Worm (Caenorhabditis elegans): ENCODE measurements around the gene mec-14.

Gene mec-14

DNA sequence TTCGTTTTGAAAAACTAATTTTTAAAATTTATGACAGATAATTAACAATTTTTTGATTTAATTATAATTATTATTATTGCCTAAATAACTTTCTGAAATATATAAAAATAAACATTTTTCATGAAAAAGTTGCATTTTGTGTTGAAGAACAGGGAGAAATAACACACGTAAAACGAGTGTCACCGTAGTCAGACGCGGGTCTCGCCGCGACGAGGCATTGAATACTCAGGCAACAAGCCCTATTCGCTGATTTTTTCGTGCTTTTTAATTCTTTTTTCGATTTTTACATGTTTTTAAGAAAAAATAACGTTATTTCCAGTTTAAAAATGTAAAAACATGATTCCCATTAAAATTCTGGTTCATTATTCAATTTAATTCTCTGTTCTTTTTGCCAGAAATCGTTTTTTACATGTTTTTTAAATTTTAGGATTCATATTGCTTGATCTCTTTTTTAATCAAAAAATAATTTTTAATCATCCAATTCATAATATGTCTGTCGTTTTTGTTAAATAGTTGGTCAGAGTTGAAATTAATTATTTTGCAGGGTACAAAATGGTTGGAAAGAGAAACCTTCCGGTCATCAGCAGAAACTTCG is 15.2 kb upstream of the mec-14 start, which contains the start of gene rpl-6 (continued):
- peak; percentile 81 to 90 (median 86) for TF ChIP-seq ceh-82 (tag; optimal IDR thresholded peaks at IDR 0.05)
- peak; percentile 83 for TF ChIP-seq skn-1 (tag; optimal IDR thresholded peaks at IDR 0.05)
- no peak for TF ChIP-seq unc-30 (tag; optimal IDR thresholded peaks at IDR 0.05)
- no peak for TF ChIP-seq unc-98 (GFP tag; IDR thresholded peaks at IDR 0.05)
- no peak for TF ChIP-seq nhr-76 (tag; optimal IDR thresholded peaks at IDR 0.05)
- TF ChIP-seq ets-5 (GFP tag; IDR thresholded peaks at IDR 0.05) = no peak
- peak; percentile 76 for TF ChIP-seq lir-3 (tag; optimal IDR thresholded peaks at IDR 0.05; ENCODE audit: poor library complexity)
- peak; percentile 81 for TF ChIP-seq jun-1 (tag; optimal IDR thresholded peaks at IDR 0.05)
- TF ChIP-seq fkh-8 (tag; optimal IDR thresholded peaks at IDR 0.05) = peak; percentile 85
- TF ChIP-seq fos-1 (tag; optimal IDR thresholded peaks at IDR 0.05) = peak; percentile 80
- peak; percentile 91 for TF ChIP-seq xbp-1 (tag; optimal IDR thresholded peaks at IDR 0.05)
- no peak for TF ChIP-seq unc-62 (GFP tag; optimal IDR thresholded peaks at IDR 0.05)
- TF ChIP-seq snu-23 (GFP tag; optimal IDR thresholded peaks at IDR 0.05) = peak; percentile 92
- TF ChIP-seq egl-27 (tag; optimal IDR thresholded peaks at IDR 0.05) = peak; percentile 63 to 87
- peak; percentile 85 for TF ChIP-seq lin-15B (tag; optimal IDR thresholded peaks at IDR 0.05)
- peak; percentile 20 for TF ChIP-seq sox-4 (tag; optimal IDR thresholded peaks at IDR 0.05)
- peak; percentile 81 for TF ChIP-seq dsc-1 (tag; optimal IDR thresholded peaks at IDR 0.05)
- peak; percentile 67 for TF ChIP-seq irx-1 (tag; optimal IDR thresholded peaks at IDR 0.05)
- TF ChIP-seq isw-1 (GFP tag; IDR thresholded peaks at IDR 0.05) = peak; percentile 90
- TF ChIP-seq ceh-63 (GFP tag; optimal IDR thresholded peaks at IDR 0.05) = no peak
- TF ChIP-seq hpl-2 (GFP tag; optimal IDR thresholded peaks at IDR 0.05) = peak; percentile 70
- TF ChIP-seq nhr-84 (tag; optimal IDR thresholded peaks at IDR 0.05) = no peak
- no peak for TF ChIP-seq aha-1 (tag; optimal IDR thresholded peaks at IDR 0.05)
- no peak for TF ChIP-seq zag-1 (tag; optimal IDR thresholded peaks at IDR 0.05)
- no peak for TF ChIP-seq pqm-1 (tag; optimal IDR thresholded peaks at IDR 0.05)
- peak; percentile 62 for TF ChIP-seq nhr-237 (tag; optimal IDR thresholded peaks at IDR 0.05)
- TF ChIP-seq aly-2 (tag; optimal IDR thresholded peaks at IDR 0.05) = peak; percentile 22
- TF ChIP-seq unc-86 (tag; optimal IDR thresholded peaks at IDR 0.05) = peak; percentile 79
- TF ChIP-seq zip-4 (GFP tag; optimal IDR thresholded peaks at IDR 0.05) = peak; percentile 45
- TF ChIP-seq nhr-90 (tag; optimal IDR thresholded peaks at IDR 0.05; ENCODE audit: poor library complexity) = peak; percentile 87
- no peak for TF ChIP-seq tlp-1 (tag; optimal IDR thresholded peaks at IDR 0.05)
- TF ChIP-seq nhr-85 (tag) = peak; percentile 95
- TF ChIP-seq lin-13 (GFP tag; optimal IDR thresholded peaks at IDR 0.05) = peak; percentile 83

DNA sequence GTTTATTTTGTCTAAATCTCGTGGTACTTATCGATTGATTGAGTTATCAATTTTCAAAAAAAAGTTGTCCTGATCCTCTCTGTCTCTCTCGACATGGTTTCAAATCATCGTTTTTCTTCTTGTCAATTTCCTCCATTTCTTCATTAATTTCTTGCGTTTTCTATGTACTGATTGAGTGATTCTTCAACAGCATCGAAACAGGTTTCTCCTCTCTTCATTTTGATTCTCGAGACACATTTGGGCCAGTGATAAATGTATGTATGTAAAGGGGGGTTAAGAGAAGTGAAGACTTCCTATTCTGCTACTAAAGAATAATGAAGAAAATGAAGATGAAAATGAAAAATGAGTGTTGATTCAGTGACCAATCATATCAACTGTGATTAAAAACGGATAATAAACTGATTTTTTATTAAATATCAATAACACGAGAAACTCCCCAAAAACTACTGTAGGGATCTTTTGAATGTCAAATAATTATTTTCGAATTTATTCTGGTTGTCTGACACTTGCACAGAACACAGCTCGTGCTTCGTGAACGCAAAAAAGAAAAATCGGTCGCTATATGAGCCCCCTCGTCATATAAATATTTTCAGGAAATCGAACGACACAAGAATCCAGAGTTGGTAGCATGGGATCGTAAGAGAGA is 10.5 kb upstream of the mec-14 start:
- peak; percentile 19 for TF ChIP-seq irx-1 (tag; optimal IDR thresholded peaks at IDR 0.05)
- no peak for TF ChIP-seq fkh-4 (tag; optimal IDR thresholded peaks at IDR 0.05; ENCODE audit: borderline replicate concordance)
- peak in 1 of 3 experiments; percentile 5 for TF ChIP-seq dpl-1 (GFP tag; optimal IDR thresholded peaks at IDR 0.05)
- peak in 3 of 6 experiments; percentile 44 to 76 (median 61) for TF ChIP-seq elt-3 (tag; optimal IDR thresholded peaks at IDR 0.05)
- no peak for TF ChIP-seq alr-1 (tag; optimal IDR thresholded peaks at IDR 0.05; ENCODE audit: borderline replicate concordance)
- TF ChIP-seq grh-1 (GFP tag; IDR thresholded peaks at IDR 0.05) = peak; percentile 74
- no peak for TF ChIP-seq lin-15B (tag; optimal IDR thresholded peaks at IDR 0.05)
- TF ChIP-seq lsy-2 (tag; optimal IDR thresholded peaks at IDR 0.05) = peak in 1 of 2 experiments; percentile 57
- TF ChIP-seq lir-3 (tag; optimal IDR thresholded peaks at IDR 0.05; ENCODE audit: poor library complexity) = no peak
- TF ChIP-seq egl-13 (tag; optimal IDR thresholded peaks at IDR 0.05) = no peak
- peak; percentile 89 for TF ChIP-seq blmp-1 (tag; optimal IDR thresholded peaks at IDR 0.05)
- no peak for TF ChIP-seq efl-3 (GFP tag; optimal IDR thresholded peaks at IDR 0.05)
- TF ChIP-seq ceh-82 (tag; optimal IDR thresholded peaks at IDR 0.05) = no peak
- TF ChIP-seq nhr-20 (tag; optimal IDR thresholded peaks at IDR 0.05) = peak; percentile 51
- TF ChIP-seq isw-1 (GFP tag; IDR thresholded peaks at IDR 0.05) = no peak
- peak; percentile 57 for TF ChIP-seq lin-14 (GFP tag; optimal IDR thresholded peaks at IDR 0.05)
- TF ChIP-seq snu-23 (GFP tag; optimal IDR thresholded peaks at IDR 0.05) = peak; percentile 56
- peak in 1 of 2 experiments; percentile 8 for TF ChIP-seq efl-1 (optimal IDR thresholded peaks at IDR 0.05)
- peak in 1 of 2 experiments; percentile 87 for TF ChIP-seq efl-1 (GFP tag; optimal IDR thresholded peaks at IDR 0.05 in 1 of 2)
- no peak for TF ChIP-seq unc-30 (tag; optimal IDR thresholded peaks at IDR 0.05)
- TF ChIP-seq nhr-90 (tag; optimal IDR thresholded peaks at IDR 0.05; ENCODE audit: poor library complexity) = peak; percentile 36
- TF ChIP-seq lin-35 (GFP tag; optimal IDR thresholded peaks at IDR 0.05) = peak in 1 of 2 experiments; percentile 52
- peak in 1 of 2 experiments; percentile 6 for TF ChIP-seq egl-27 (tag; optimal IDR thresholded peaks at IDR 0.05)
- TF ChIP-seq mep-1 (tag; optimal IDR thresholded peaks at IDR 0.05) = peak; percentile 34
- peak; percentile 57 for TF ChIP-seq nhr-71 (tag; optimal IDR thresholded peaks at IDR 0.05)
- TF ChIP-seq ceh-8 (GFP tag; optimal IDR thresholded peaks at IDR 0.05) = no peak
